Worm (Caenorhabditis elegans) whole organism, L3 larva: ENCODE measurements around the gene Y82E9BR.10.

ENCODE experiments used
- R02D3.7 ChIP-seq: fragments of 150-350 bp; optimal IDR thresholded peaks from 2 replicates; lab custom pipeline; 2014; ENCODE audit warnings: missing biosample characterization, missing genetic modification characterization
- ceh-28 ChIP-seq: fragments of 150-350 bp; optimal IDR thresholded peaks from 2 replicates; lab custom pipeline; 2014; ENCODE audit warnings: missing biosample characterization, missing genetic modification reagents, missing genetic modification characterization
- ceh-82 ChIP-seq: fragments of 150-350 bp; optimal IDR thresholded peaks from 2 replicates; lab custom pipeline; 2014; ENCODE audit warnings: missing biosample characterization, missing genetic modification characterization
- ceh-9 ChIP-seq: sonication (generic microtip); optimal IDR thresholded peaks from 2 replicates; lab custom pipeline; 2018; ENCODE audit warnings: missing biosample characterization, missing genetic modification characterization
- daf-12 ChIP-seq: fragments of 150-350 bp; optimal IDR thresholded peaks from 2 replicates; lab custom pipeline; 2014; ENCODE audit warnings: missing biosample characterization, missing genetic modification reagents, missing genetic modification characterization
- egl-27 ChIP-seq: sonication (generic microtip); optimal IDR thresholded peaks from 4 replicates; lab custom pipeline; 2017; ENCODE audit warnings: missing biosample characterization, missing genetic modification reagents, missing genetic modification characterization
- egl-5 ChIP-seq: fragments of 150-350 bp; optimal IDR thresholded peaks from 2 replicates; lab custom pipeline; 2017; ENCODE audit warnings: missing biosample characterization, missing genetic modification reagents, missing genetic modification characterization, inconsistent platforms
- elt-1 ChIP-seq: fragments of 150-350 bp; optimal IDR thresholded peaks from 2 replicates; lab custom pipeline; 2014; ENCODE audit warnings: missing biosample characterization, missing genetic modification characterization
- elt-2 ChIP-seq: sonication (generic microtip); optimal IDR thresholded peaks from 2 replicates; lab custom pipeline; 2016; ENCODE audit warnings: missing genetic modification reagents, mild to moderate bottlenecking, missing genetic modification characterization, missing compliant biosample characterization
- elt-3 ChIP-seq, 3 experiments: fragments of 150-350 bp in 1 of 3; sonication (generic microtip) in 2 of 3; optimal IDR thresholded peaks; 2 replicates in 2 of 3; 4 replicates in 1 of 3; lab custom pipeline; 2014 to 2017; ENCODE audit warnings: missing biosample characterization in 3 of 3, missing genetic modification characterization in 3 of 3
- fkh-10 ChIP-seq: sonication (generic microtip); optimal IDR thresholded peaks from 2 replicates; lab custom pipeline; 2017; ENCODE audit warnings: missing biosample characterization, missing genetic modification reagents, missing genetic modification characterization
- fkh-2 ChIP-seq: fragments of 150-350 bp; optimal IDR thresholded peaks from 2 replicates; lab custom pipeline; 2014; ENCODE audit warnings: missing biosample characterization, missing genetic modification reagents, missing genetic modification characterization
- hmg-11 ChIP-seq: sonication (generic microtip); optimal IDR thresholded peaks from 2 replicates; lab custom pipeline; 2016; ENCODE audit warnings: missing genetic modification characterization, missing compliant biosample characterization
- jun-1 ChIP-seq: fragments of 150-350 bp; optimal IDR thresholded peaks from 2 replicates; lab custom pipeline; 2014; ENCODE audit warnings: missing biosample characterization, missing genetic modification reagents, missing genetic modification characterization
- lsy-12 ChIP-seq: sonication (generic microtip); optimal IDR thresholded peaks from 2 replicates; lab custom pipeline; 2016; ENCODE audit warnings: mild to moderate bottlenecking, missing genetic modification characterization, missing compliant biosample characterization
- mml-1 ChIP-seq: fragments of 150-350 bp; sonication (generic microtip); optimal IDR thresholded peaks from 3 replicates; lab custom pipeline; 2014; ENCODE audit warnings: missing biosample characterization, missing genetic modification characterization
- nhr-12 ChIP-seq: fragments of 150-350 bp; optimal IDR thresholded peaks from 2 replicates; lab custom pipeline; 2014; ENCODE audit warnings: missing biosample characterization, missing genetic modification characterization
- nhr-23 ChIP-seq: fragments of 150-350 bp; optimal IDR thresholded peaks from 2 replicates; lab custom pipeline; 2014; ENCODE audit warnings: missing biosample characterization, missing genetic modification reagents, missing genetic modification characterization
- nhr-25 ChIP-seq: sonication (generic microtip); optimal IDR thresholded peaks from 2 replicates; lab custom pipeline; 2017; ENCODE audit warnings: missing biosample characterization, missing genetic modification characterization
- nhr-28 ChIP-seq: fragments of 150-350 bp; optimal IDR thresholded peaks from 2 replicates; lab custom pipeline; 2014; ENCODE audit warnings: missing biosample characterization, missing genetic modification characterization
- nhr-43 ChIP-seq: sonication (generic microtip); optimal IDR thresholded peaks from 2 replicates; lab custom pipeline; 2016; ENCODE audit warnings: mild to moderate bottlenecking, missing genetic modification characterization, missing compliant biosample characterization; ENCODE audit not compliant: poor library complexity, severe bottlenecking
- nhr-67 ChIP-seq: fragments of 150-350 bp; optimal IDR thresholded peaks from 2 replicates; lab custom pipeline; 2014; ENCODE audit warnings: missing biosample characterization, missing genetic modification characterization
- nhr-77 ChIP-seq: fragments of 150-350 bp; optimal IDR thresholded peaks from 2 replicates; lab custom pipeline; 2014; ENCODE audit warnings: missing biosample characterization, missing genetic modification characterization
- pha-4 ChIP-seq: fragments of 150-350 bp; optimal IDR thresholded peaks from 2 replicates; lab custom pipeline; 2014; ENCODE audit warnings: missing biosample characterization, missing genetic modification reagents, missing genetic modification characterization
- pqm-1 ChIP-seq: fragments of 150-350 bp; optimal IDR thresholded peaks from 2 replicates; lab custom pipeline; 2017; ENCODE audit warnings: missing biosample characterization, missing genetic modification characterization, inconsistent platforms
- sea-2 ChIP-seq: fragments of 150-350 bp; sonication (generic microtip); optimal IDR thresholded peaks from 4 replicates; lab custom pipeline; 2014; ENCODE audit warnings: missing biosample characterization, missing genetic modification reagents, missing genetic modification characterization
- skn-1 ChIP-seq: fragments of 150-350 bp; optimal IDR thresholded peaks from 2 replicates; lab custom pipeline; 2014; ENCODE audit warnings: missing biosample characterization, missing genetic modification characterization
- snpc-4 ChIP-seq: fragments of 150-350 bp; optimal IDR thresholded peaks from 2 replicates; lab custom pipeline; 2014; ENCODE audit warnings: missing biosample characterization, missing genetic modification characterization
- tbx-2 ChIP-seq: sonication (generic microtip); optimal IDR thresholded peaks from 2 replicates; lab custom pipeline; 2016; ENCODE audit warnings: mild to moderate bottlenecking, missing genetic modification characterization, missing compliant biosample characterization
- unc-39 ChIP-seq: sonication (generic microtip); optimal IDR thresholded peaks from 4 replicates; lab custom pipeline; 2017; ENCODE audit warnings: missing biosample characterization, missing genetic modification characterization
- unc-62 ChIP-seq: fragments of 150-350 bp; sonication (generic microtip); optimal IDR thresholded peaks from 4 replicates; lab custom pipeline; 2014; ENCODE audit warnings: missing biosample characterization, missing genetic modification reagents, missing genetic modification characterization
- zag-1 ChIP-seq: fragments of 150-350 bp; optimal IDR thresholded peaks from 2 replicates; lab custom pipeline; 2014; ENCODE audit warnings: missing biosample characterization, missing genetic modification characterization
- ztf-4 ChIP-seq: fragments of 150-350 bp; optimal IDR thresholded peaks from 2 replicates; lab custom pipeline; 2014; ENCODE audit warnings: missing biosample characterization, missing genetic modification characterization

Y82E9BR.10 gene

DNA sequence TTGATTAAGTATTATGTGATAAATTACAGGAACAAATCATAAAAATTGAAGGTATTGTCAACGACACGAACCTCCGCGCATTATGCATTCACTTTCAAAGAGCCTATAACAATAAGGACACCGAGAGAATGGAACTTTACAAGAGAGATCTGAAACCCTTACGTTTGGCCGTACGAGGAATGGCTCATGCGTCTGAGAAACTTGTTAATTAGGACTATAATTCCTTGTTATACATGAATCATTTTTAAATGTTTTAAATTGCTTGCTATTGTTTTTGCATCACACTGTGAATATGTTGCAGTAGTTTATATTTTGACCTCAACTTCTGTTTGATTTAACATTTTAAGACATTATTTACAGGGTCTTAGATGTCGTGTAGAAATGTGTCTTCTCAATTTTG, 27.7 kb upstream of the Y82E9BR.10 start, which contains the start of gene pals-18:
Gene pals-18, plus strand, starts transcription at position 301 of the 400 bp plus-strand sequence.
- TF ChIP-seq nhr-43 (no peak), ztf-4 (tag; lab: Kevin White, UChicago) (no peak), egl-5 (tag; lab: Kevin White, UChicago) (no peak), unc-39 (tag; lab: Kevin White, UChicago) (no peak), pha-4 (tag; lab: Kevin White, UChicago) (no peak), jun-1 (tag; lab: Kevin White, UChicago) (no peak), egl-27 (tag; lab: Kevin White, UChicago) (no peak), nhr-77 (tag; lab: Kevin White, UChicago) (no peak)

DNA sequence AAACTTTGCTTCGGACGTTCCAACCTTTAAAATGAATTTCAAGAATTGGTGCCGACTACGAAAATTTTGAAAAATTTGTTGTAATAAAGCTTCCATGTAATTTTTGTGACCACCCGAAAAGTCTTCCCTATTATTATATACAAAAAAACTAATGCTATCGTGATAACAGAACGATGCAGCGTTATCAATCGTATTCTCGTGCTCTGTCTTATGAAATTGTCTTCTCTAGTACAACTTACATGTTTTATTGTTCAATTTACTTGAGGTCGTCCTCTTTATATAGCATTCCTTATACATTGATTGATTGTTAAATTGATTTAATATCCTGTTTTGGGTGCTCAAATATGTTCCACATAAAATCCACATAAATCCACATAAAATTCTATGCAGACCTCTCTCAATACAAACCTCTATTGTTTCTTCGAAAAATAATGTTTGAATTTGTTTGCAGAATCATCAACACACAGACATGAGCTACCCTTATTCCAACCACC, 26.2 kb upstream of the Y82E9BR.10 start, which contains the start of gene pals-19:
Gene pals-19, plus strand, starts transcription at position 444 of the 494 bp plus-strand sequence.
- TF ChIP-seq nhr-67 (tag; lab: Kevin White, UChicago): no peak
- TF ChIP-seq sea-2 (GFP tag; lab: Kevin White, UChicago): no peak
- TF ChIP-seq skn-1 (tag; lab: Kevin White, UChicago): no peak
- no peak for TF ChIP-seq jun-1 (tag; lab: Kevin White, UChicago)
- TF ChIP-seq pha-4 (tag; lab: Kevin White, UChicago): peak; percentile 30
- no peak for TF ChIP-seq ceh-82 (tag; lab: Kevin White, UChicago)
- TF ChIP-seq ceh-9 (tag; lab: Kevin White, UChicago): no peak
- no peak for TF ChIP-seq nhr-28
- no peak for TF ChIP-seq fkh-10 (GFP tag; lab: Kevin White, UChicago)
- no peak for TF ChIP-seq nhr-25 (tag; lab: Kevin White, UChicago)
- no peak for TF ChIP-seq tbx-2 (tag; lab: Kevin White, UChicago)
- no peak for TF ChIP-seq daf-12
- peak; percentile 82 for TF ChIP-seq elt-2 (tag; lab: Kevin White, UChicago)
- no peak for TF ChIP-seq lsy-12 (tag; lab: Kevin White, UChicago)
- no peak for TF ChIP-seq fkh-2 (tag; lab: Kevin White, UChicago)
- no peak for TF ChIP-seq ceh-28 (tag; lab: Kevin White, UChicago)
- TF ChIP-seq unc-62 (GFP tag; lab: Kevin White, UChicago): no peak
- TF ChIP-seq elt-1: no peak
- TF ChIP-seq zag-1 (tag; lab: Kevin White, UChicago): no peak
- no peak for TF ChIP-seq unc-39 (tag; lab: Kevin White, UChicago)
- peak; percentile 67 for TF ChIP-seq pqm-1 (tag; lab: Kevin White, UChicago)

DNA sequence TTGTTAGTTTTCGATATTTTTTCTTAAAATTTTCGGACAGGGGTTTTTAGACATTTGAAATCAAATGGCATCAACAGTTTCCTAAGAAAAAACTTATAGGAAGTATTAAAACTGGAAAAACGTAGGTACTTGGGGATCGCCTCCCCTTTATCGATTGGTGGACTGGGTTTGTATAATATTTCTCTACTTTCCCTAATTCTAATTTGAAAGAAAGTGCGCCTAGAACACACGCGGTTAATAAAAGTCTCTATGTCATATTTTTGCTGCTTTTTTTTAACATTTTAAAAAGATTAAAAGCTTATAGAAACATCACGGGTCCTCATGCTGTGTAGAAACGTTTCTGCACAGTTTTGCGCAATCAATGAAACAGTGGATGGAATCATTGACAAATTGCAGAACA, 24.3 kb upstream of the Y82E9BR.10 start, which contains the start of gene pals-16:
Gene pals-16, plus strand, starts transcription at position 301 of the 400 bp plus-strand sequence.
- TF ChIP-seq elt-3 (tag; optimal IDR thresholded peaks at IDR 0.05; lab: Kevin White, UChicago): no peak

DNA sequence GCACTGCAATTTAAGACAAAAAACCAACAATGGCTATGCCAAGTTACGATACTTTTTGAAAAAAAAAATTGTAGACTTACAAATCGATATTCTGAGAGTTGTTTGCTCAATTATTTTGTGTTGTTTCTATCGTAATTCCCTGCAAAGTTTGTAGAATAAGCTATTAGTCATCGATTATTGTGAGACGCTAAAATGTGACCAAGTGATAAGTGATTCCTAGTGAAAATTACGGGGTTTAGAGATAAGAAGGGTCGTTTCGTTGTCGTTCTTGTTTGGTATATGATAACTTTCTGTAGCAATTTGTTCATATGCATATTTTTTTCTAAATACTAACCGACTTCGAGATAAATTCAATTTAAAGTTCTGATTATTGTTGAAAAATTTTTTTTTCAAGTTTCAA, 22.8 kb upstream of the Y82E9BR.10 start:
- TF ChIP-seq elt-2 (tag; lab: Kevin White, UChicago): peak; percentile 83
- no peak for TF ChIP-seq nhr-12 (tag; lab: Kevin White, UChicago)
- no peak for TF ChIP-seq ztf-4 (tag; lab: Kevin White, UChicago)
- no peak for TF ChIP-seq nhr-25 (tag; lab: Kevin White, UChicago)
- TF ChIP-seq ceh-9 (tag; lab: Kevin White, UChicago): no peak
- TF ChIP-seq snpc-4 (tag; lab: Kevin White, UChicago): no peak
- TF ChIP-seq jun-1 (tag; lab: Kevin White, UChicago): no peak
- TF ChIP-seq pha-4 (tag; lab: Kevin White, UChicago): peak; percentile 8
- TF ChIP-seq daf-12: no peak
- no peak for TF ChIP-seq mml-1
- TF ChIP-seq zag-1 (tag; lab: Kevin White, UChicago): no peak
- no peak for TF ChIP-seq sea-2 (GFP tag; lab: Kevin White, UChicago)
- peak; percentile 84 for TF ChIP-seq pqm-1 (tag; lab: Kevin White, UChicago)
- no peak for TF ChIP-seq nhr-23 (tag; lab: Kevin White, UChicago)
- no peak for TF ChIP-seq R02D3.7 (tag; lab: Kevin White, UChicago)
- TF ChIP-seq unc-62 (GFP tag; lab: Kevin White, UChicago): no peak

DNA sequence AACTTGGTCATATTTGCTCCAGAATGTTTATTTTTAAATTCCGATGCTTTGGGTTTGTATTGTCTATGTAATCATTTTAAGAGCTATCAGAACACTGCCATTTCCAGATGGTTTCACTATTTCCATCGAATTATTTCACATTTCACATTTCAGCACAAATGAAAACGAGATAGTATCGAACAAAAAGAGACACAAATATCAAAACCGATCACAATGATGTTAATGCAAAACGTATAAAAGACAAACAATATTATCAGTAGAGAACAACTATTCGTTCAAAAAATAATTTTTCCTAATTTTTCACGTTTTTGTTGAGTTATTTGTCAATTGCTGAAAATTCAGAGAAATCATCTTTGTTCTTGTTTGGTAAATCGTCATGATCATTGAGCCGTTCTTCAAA, 20.0 kb upstream of the Y82E9BR.10 start:
- no peak for TF ChIP-seq snpc-4 (tag; lab: Kevin White, UChicago)
- TF ChIP-seq nhr-12 (tag; lab: Kevin White, UChicago): no peak
- TF ChIP-seq ceh-9 (tag; lab: Kevin White, UChicago): no peak
- TF ChIP-seq sea-2 (GFP tag; lab: Kevin White, UChicago): no peak
- peak; percentile 68 for TF ChIP-seq elt-2 (tag; lab: Kevin White, UChicago)
- no peak for TF ChIP-seq nhr-43
- TF ChIP-seq pha-4 (tag; lab: Kevin White, UChicago): peak; percentile 17
- no peak for TF ChIP-seq egl-5 (tag; lab: Kevin White, UChicago)
- TF ChIP-seq mml-1: no peak
- TF ChIP-seq hmg-11 (tag; lab: Kevin White, UChicago): no peak
- peak; percentile 30 for TF ChIP-seq pqm-1 (tag; lab: Kevin White, UChicago)
- TF ChIP-seq ceh-82 (tag; lab: Kevin White, UChicago): no peak
- TF ChIP-seq, all 47 proteins: peak for 3
